Worm (Caenorhabditis elegans) whole organism, L2 larva: ENCODE results near the gene F53A10.2.

Experiments
- C34F6.9 ChIP-seq: fragments of 150-350 bp; optimal IDR thresholded peaks from 2 replicates; lab custom pipeline; 2014; ENCODE audit warnings: missing biosample characterization, missing genetic modification characterization
- F13H6.1 ChIP-seq: sonication (generic microtip); optimal IDR thresholded peaks from 2 replicates; lab custom pipeline; 2016; ENCODE audit warnings: missing genetic modification characterization, missing compliant biosample characterization
- R02D3.7 ChIP-seq: fragments of 150-350 bp; optimal IDR thresholded peaks from 2 replicates; lab custom pipeline; 2014; ENCODE audit warnings: missing biosample characterization, missing genetic modification characterization
- Y55F3AM.14 ChIP-seq: fragments of 200-800 bp; sonication (Bioruptor generic); optimal IDR thresholded peaks from 2 replicates; lab custom pipeline; 2018; ENCODE audit warnings: mild to moderate bottlenecking, missing genetic modification characterization, missing compliant biosample characterization
- ZK546.5 ChIP-seq: sonication (generic microtip); optimal IDR thresholded peaks from 2 replicates; lab custom pipeline; 2017; ENCODE audit warnings: missing biosample characterization, missing genetic modification characterization
- alr-1 ChIP-seq: fragments of 150-350 bp; optimal IDR thresholded peaks from 2 replicates; lab custom pipeline; 2014; ENCODE audit warnings: missing biosample characterization, missing genetic modification characterization
- aly-2 ChIP-seq: fragments of 150-350 bp; optimal IDR thresholded peaks from 2 replicates; lab custom pipeline; 2014; ENCODE audit warnings: missing biosample characterization, missing genetic modification characterization
- ama-1 ChIP-seq: fragments of 150-350 bp; optimal IDR thresholded peaks from 2 replicates; lab custom pipeline; 2018; ENCODE audit warnings: inconsistent platforms
- blmp-1 ChIP-seq: sonication (generic microtip); optimal IDR thresholded peaks from 2 replicates; lab custom pipeline; 2017; ENCODE audit warnings: missing genetic modification characterization, mild to moderate bottlenecking, missing compliant biosample characterization, antibody characterized with exemption, moderate library complexity; ENCODE audit not compliant: insufficient read depth
- ceh-16 ChIP-seq: fragments of 150-350 bp; optimal IDR thresholded peaks from 2 replicates; lab custom pipeline; 2014; ENCODE audit warnings: missing biosample characterization, missing genetic modification characterization
- dmd-4 ChIP-seq: sonication (generic microtip); optimal IDR thresholded peaks from 2 replicates; lab custom pipeline; 2017; ENCODE audit warnings: missing biosample characterization, missing genetic modification characterization
- elt-1 ChIP-seq: fragments of 150-350 bp; optimal IDR thresholded peaks from 2 replicates; lab custom pipeline; 2014; ENCODE audit warnings: missing biosample characterization, missing genetic modification characterization
- elt-3 ChIP-seq: sonication (generic microtip); optimal IDR thresholded peaks from 2 replicates; lab custom pipeline; 2017; ENCODE audit warnings: missing biosample characterization, missing genetic modification characterization
- gmeb-1 ChIP-seq: fragments of 150-350 bp; optimal IDR thresholded peaks from 2 replicates; lab custom pipeline; 2014; ENCODE audit warnings: missing biosample characterization, missing genetic modification characterization
- lin-11 ChIP-seq: fragments of 150-350 bp; sonication (generic microtip); optimal IDR thresholded peaks from 2 replicates; lab custom pipeline; 2014; ENCODE audit warnings: missing biosample characterization, missing genetic modification characterization, inconsistent platforms, mixed read lengths
- lin-13 ChIP-seq: fragments of 150-350 bp; optimal IDR thresholded peaks from 2 replicates; lab custom pipeline; 2014; ENCODE audit warnings: missing biosample characterization, missing genetic modification reagents, missing genetic modification characterization
- lin-39 ChIP-seq: fragments of 150-350 bp; optimal IDR thresholded peaks from 2 replicates; lab custom pipeline; 2014; ENCODE audit warnings: missing biosample characterization, missing genetic modification reagents, missing genetic modification characterization
- lsy-2 ChIP-seq, 2 experiments: fragments of 150-350 bp in 1 of 2; sonication (generic microtip) in 1 of 2; optimal IDR thresholded peaks; 2 replicates each; lab custom pipeline; 2014 to 2017; ENCODE audit warnings: missing biosample characterization in 2 of 2, missing genetic modification characterization in 2 of 2
- mab-5 ChIP-seq: fragments of 150-350 bp; optimal IDR thresholded peaks from 2 replicates; lab custom pipeline; 2014; ENCODE audit warnings: missing biosample characterization, missing genetic modification characterization
- mdl-1 ChIP-seq, 2 experiments: fragments of 150-350 bp in 1 of 2; sonication (generic microtip) in 1 of 2; optimal IDR thresholded peaks; 2 replicates each; lab custom pipeline; 2017; ENCODE audit warnings: missing biosample characterization in 2 of 2, missing genetic modification characterization in 2 of 2
- nhr-10 ChIP-seq: sonication (generic microtip); optimal IDR thresholded peaks from 2 replicates; lab custom pipeline; 2017; ENCODE audit warnings: missing biosample characterization, missing genetic modification characterization
- nhr-11 ChIP-seq: fragments of 150-350 bp; optimal IDR thresholded peaks from 2 replicates; lab custom pipeline; 2014; ENCODE audit warnings: missing biosample characterization, missing genetic modification characterization
- nhr-129 ChIP-seq: fragments of 150-350 bp; optimal IDR thresholded peaks from 2 replicates; lab custom pipeline; 2014; ENCODE audit warnings: missing biosample characterization, missing genetic modification characterization
- nhr-21 ChIP-seq: fragments of 150-350 bp; optimal IDR thresholded peaks from 2 replicates; lab custom pipeline; 2014; ENCODE audit warnings: missing biosample characterization, missing genetic modification characterization
- nhr-23 ChIP-seq: fragments of 150-350 bp; optimal IDR thresholded peaks from 2 replicates; lab custom pipeline; 2014; ENCODE audit warnings: missing biosample characterization, missing genetic modification reagents, missing genetic modification characterization
- nhr-25 ChIP-seq: fragments of 150-350 bp; sonication (generic microtip); optimal IDR thresholded peaks from 3 replicates; lab custom pipeline; 2014; ENCODE audit warnings: missing biosample characterization, missing genetic modification characterization
- nhr-6 ChIP-seq: fragments of 150-350 bp; optimal IDR thresholded peaks from 2 replicates; lab custom pipeline; 2014; ENCODE audit warnings: missing biosample characterization, missing genetic modification characterization
- nhr-77 ChIP-seq: fragments of 150-350 bp; optimal IDR thresholded peaks from 2 replicates; lab custom pipeline; 2014; ENCODE audit warnings: missing biosample characterization, missing genetic modification characterization
- peb-1 ChIP-seq: fragments of 150-350 bp; optimal IDR thresholded peaks from 2 replicates; lab custom pipeline; 2014; ENCODE audit warnings: missing biosample characterization, missing genetic modification characterization
- sem-4 ChIP-seq: fragments of 150-350 bp; optimal IDR thresholded peaks from 2 replicates; lab custom pipeline; 2014; ENCODE audit warnings: missing biosample characterization, missing genetic modification reagents, missing genetic modification characterization
- sma-9 ChIP-seq, 2 experiments: fragments of 150-350 bp in 1 of 2; sonication (generic microtip) in 1 of 2; optimal IDR thresholded peaks; 2 replicates each; lab custom pipeline; 2014 to 2016; ENCODE audit warnings: missing genetic modification characterization in 2 of 2, mild to moderate bottlenecking in 1 of 2, missing biosample characterization in 1 of 2, missing compliant biosample characterization in 1 of 2, missing genetic modification reagents in 1 of 2, moderate library complexity in 1 of 2
- snpc-4 ChIP-seq: fragments of 150-350 bp; optimal IDR thresholded peaks from 2 replicates; lab custom pipeline; 2014; ENCODE audit warnings: missing biosample characterization, missing genetic modification characterization
- unc-39 ChIP-seq: fragments of 150-350 bp; optimal IDR thresholded peaks from 2 replicates; lab custom pipeline; 2014; ENCODE audit warnings: missing biosample characterization, missing genetic modification characterization
- unc-55 ChIP-seq: fragments of 150-350 bp; sonication (generic microtip); optimal IDR thresholded peaks from 3 replicates; lab custom pipeline; 2014; ENCODE audit warnings: missing biosample characterization, missing genetic modification reagents, missing genetic modification characterization
- unc-62 ChIP-seq: fragments of 150-350 bp; optimal IDR thresholded peaks from 2 replicates; lab custom pipeline; 2014; ENCODE audit warnings: missing biosample characterization, missing genetic modification reagents, missing genetic modification characterization
- zag-1 ChIP-seq: fragments of 150-350 bp; optimal IDR thresholded peaks from 2 replicates; lab custom pipeline; 2014; ENCODE audit warnings: missing biosample characterization, missing genetic modification characterization
- ztf-11 ChIP-seq: sonication (generic microtip); optimal IDR thresholded peaks from 2 replicates; lab custom pipeline; 2017; ENCODE audit warnings: missing biosample characterization, missing genetic modification characterization
- ztf-4 ChIP-seq: fragments of 150-350 bp; optimal IDR thresholded peaks from 2 replicates; lab custom pipeline; 2014; ENCODE audit warnings: missing biosample characterization, missing genetic modification characterization

The F53A10.2 gene

DNA sequence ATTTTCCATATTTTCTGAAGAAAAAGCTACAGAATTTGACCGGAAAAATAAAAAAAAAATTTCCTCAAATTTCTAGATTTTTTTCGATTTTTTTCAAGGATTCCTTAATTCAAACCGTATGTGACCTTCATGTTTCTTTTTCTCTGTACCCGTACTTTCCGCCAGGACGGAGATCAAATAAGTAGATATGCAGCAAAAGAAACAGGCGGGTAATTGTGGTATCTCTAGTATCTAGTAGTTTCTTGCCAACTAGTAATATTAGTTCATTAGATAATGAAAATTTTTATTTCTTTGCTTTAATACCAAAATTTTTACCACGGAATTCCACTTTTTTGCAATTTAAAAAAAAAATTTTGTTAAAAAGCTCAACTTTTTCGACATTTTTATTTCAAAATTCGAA lies 17.5 kb downstream of the F53A10.2 start:
- TF ChIP-seq ceh-16 (tag; lab: Kevin White, UChicago), result peak; percentile 52
- TF ChIP-seq dmd-4 (tag; lab: Kevin White, UChicago), result no peak

DNA sequence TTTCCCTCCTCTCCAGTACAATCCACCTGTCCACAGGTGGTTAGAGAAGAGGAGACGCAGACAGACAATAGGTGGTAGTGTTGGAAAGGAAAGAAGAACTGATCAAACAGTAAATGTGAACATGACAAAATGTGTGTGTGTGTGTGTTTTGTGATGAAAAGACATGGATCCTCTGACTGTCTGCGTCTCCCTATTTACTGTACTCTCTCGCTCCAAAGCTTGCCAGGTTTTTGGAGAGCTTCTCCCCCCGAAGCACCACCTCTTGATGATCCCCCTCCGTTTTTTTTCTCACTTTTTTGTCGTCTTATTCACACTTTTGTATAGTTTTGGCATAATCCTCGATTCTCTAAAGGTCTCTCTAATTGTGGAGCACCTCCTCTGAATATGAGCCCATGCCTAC lies 20.1 kb downstream of the F53A10.2 start:
- TF ChIP-seq sma-9 (GFP tag; optimal IDR thresholded peaks at IDR 0.05; lab: Kevin White, UChicago) (peak; percentile 15), sma-9 (tag; optimal IDR thresholded peaks at IDR 0.05; lab: Kevin White, UChicago) (no peak), zag-1 (tag; lab: Kevin White, UChicago) (no peak), F13H6.1 (tag; lab: Kevin White, UChicago) (peak; percentile 50)

DNA sequence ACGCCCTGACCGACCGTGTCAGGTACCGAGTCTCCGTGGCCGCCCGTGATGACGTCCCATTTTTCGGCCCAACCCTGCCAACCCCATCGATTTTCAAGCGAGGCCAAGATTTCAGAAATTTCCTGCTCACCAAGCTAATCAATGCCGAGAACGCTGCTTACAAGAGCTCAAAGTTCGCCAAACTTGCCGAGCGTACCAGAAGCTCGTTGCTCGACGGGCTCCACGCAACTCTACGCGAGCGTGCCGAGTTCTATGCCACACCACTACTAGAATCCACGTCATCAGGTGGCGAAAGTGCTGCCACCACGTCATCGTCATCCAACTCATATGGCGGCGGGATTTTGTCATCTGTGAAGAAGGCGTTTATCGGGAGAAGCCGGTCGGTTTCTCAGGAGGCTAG lies 31.8 kb downstream of the F53A10.2 start:
- TF ChIP-seq ZK546.5 (tag; lab: Kevin White, UChicago) (no peak), unc-55 (no peak), sem-4 (tag; lab: Kevin White, UChicago) (no peak), dmd-4 (tag; lab: Kevin White, UChicago) (no peak), F13H6.1 (tag; lab: Kevin White, UChicago) (no peak), ztf-4 (tag; lab: Kevin White, UChicago) (no peak), unc-62 (GFP tag; lab: Kevin White, UChicago) (no peak), nhr-6 (no peak), ztf-11 (tag; lab: Kevin White, UChicago) (no peak), lin-39 (tag; lab: Kevin White, UChicago) (no peak), ama-1 (lab: Kevin White, UChicago) (no peak), blmp-1 (no peak), snpc-4 (tag; lab: Kevin White, UChicago) (no peak), unc-39 (tag; lab: Kevin White, UChicago) (no peak), gmeb-1 (tag; lab: Kevin White, UChicago) (no peak), alr-1 (no peak)

DNA sequence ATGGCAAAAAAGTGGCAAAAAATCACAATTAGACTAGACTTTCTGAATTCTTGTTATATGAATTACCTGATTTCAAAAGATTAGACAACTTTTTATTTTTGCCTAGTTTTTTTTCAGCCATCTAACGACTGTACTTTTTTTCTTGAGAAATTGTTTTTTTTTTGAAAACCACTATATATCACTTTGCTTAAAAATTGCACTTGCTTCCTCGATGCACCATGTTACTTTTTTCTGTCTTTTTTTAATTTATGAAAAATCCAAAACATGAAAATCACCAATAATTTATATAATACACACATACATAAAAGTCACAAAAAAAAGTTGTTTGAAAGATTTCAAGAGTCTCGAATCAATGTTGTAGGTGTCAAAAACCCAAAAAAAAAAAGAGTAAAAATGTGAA lies 35.8 kb downstream of the F53A10.2 start:
- TF ChIP-seq lsy-2 (tag; optimal IDR thresholded peaks at IDR 0.05; lab: Kevin White, UChicago), result peak in 1 of 2 experiments; percentile 26
- no peak for TF ChIP-seq zag-1 (tag; lab: Kevin White, UChicago)
- TF ChIP-seq sem-4 (tag; lab: Kevin White, UChicago), result peak; percentile 36
- peak; percentile 16 for TF ChIP-seq nhr-21 (tag; lab: Kevin White, UChicago)

DNA sequence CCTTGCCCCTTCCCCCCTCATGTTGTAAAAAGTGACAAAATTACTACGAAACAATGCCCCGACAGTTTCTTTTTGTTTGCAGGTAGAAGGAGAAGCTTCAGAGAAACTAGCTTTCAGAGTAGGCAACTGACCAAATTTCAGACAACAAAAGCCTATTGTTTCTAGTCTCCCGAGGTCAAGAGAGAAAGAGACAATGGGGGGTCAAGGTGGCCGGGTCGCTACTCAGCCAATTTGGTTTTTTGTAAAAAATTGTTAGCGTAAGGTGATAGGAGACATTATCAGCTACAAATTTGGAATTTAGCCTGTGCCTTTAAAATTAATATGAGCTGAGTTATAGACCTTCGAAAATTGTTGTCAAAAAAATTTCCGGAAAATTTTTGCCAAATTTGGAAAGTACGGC lies 37.8 kb downstream of the F53A10.2 start:
- TF ChIP-seq nhr-25 (tag; lab: Kevin White, UChicago) (no peak), mdl-1 (tag; optimal IDR thresholded peaks at IDR 0.05; lab: Kevin White, UChicago) (no peak), sem-4 (tag; lab: Kevin White, UChicago) (no peak), ztf-4 (tag; lab: Kevin White, UChicago) (no peak), gmeb-1 (tag; lab: Kevin White, UChicago) (no peak), ceh-16 (tag; lab: Kevin White, UChicago) (no peak), nhr-11 (no peak), peb-1 (tag; lab: Kevin White, UChicago) (no peak), nhr-21 (tag; lab: Kevin White, UChicago) (no peak), nhr-6 (no peak), blmp-1 (no peak), unc-39 (tag; lab: Kevin White, UChicago) (no peak), lin-13 (GFP tag; lab: Kevin White, UChicago) (no peak), nhr-77 (tag; lab: Kevin White, UChicago) (no peak), ama-1 (lab: Kevin White, UChicago) (no peak), sma-9 (GFP tag; optimal IDR thresholded peaks at IDR 0.05; lab: Kevin White, UChicago) (no peak), sma-9 (tag; optimal IDR thresholded peaks at IDR 0.05; lab: Kevin White, UChicago) (no peak), nhr-10 (tag; lab: Kevin White, UChicago) (no peak), elt-3 (tag; lab: Kevin White, UChicago) (no peak), elt-1 (tag; lab: Kevin White, UChicago) (no peak)

DNA sequence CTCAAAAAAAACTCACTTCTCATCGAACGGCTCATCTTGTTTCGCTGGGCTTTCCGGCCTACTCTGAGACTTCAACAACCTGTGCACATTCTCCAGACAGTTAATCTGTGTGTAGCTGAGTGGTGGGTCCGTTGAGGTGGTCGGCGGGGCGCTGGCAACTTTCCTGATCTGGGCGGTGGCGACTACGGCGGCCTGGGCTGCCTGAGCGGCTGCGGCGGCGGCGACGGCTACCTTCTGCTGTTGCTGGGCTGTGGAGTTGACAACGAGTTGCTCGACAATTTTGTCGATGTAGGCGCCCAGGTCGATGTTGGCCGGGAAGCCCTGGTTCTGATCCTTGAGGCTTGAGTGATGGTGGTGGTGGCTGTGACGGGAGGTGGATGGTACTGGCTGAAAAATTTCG lies 38.8 kb downstream of the F53A10.2 start:
- no peak for TF ChIP-seq lin-11 (tag; lab: Kevin White, UChicago)
- TF ChIP-seq R02D3.7, result no peak
- TF ChIP-seq dmd-4 (tag; lab: Kevin White, UChicago), result no peak
- no peak for TF ChIP-seq alr-1
- TF ChIP-seq ama-1 (lab: Kevin White, UChicago), result no peak
- no peak for TF ChIP-seq F13H6.1 (tag; lab: Kevin White, UChicago)
- no peak for TF ChIP-seq peb-1 (tag; lab: Kevin White, UChicago)
- no peak for TF ChIP-seq Y55F3AM.14 (GFP tag; lab: Kevin White, UChicago)
- TF ChIP-seq lin-13 (GFP tag; lab: Kevin White, UChicago), result no peak
- TF ChIP-seq aly-2 (tag; lab: Kevin White, UChicago), result no peak
- TF ChIP-seq gmeb-1 (tag; lab: Kevin White, UChicago), result no peak
- TF ChIP-seq C34F6.9 (tag; lab: Kevin White, UChicago), result no peak
- no peak for TF ChIP-seq nhr-23 (tag; lab: Kevin White, UChicago)
- TF ChIP-seq mab-5 (tag; lab: Kevin White, UChicago), result no peak
- TF ChIP-seq nhr-129 (tag; lab: Kevin White, UChicago), result no peak
- TF ChIP-seq, all 48 proteins: peak for 0
